Worm (Caenorhabditis elegans): ENCODE data around the gene K12H4.3.

- TF ChIP-seq snpc-4 (tag; optimal IDR thresholded peaks at IDR 0.05) (no peak), elt-3 (tag; optimal IDR thresholded peaks at IDR 0.05) (no peak)
These were observed 22.0 kb downstream of the K12H4.3 start for ce11 chrIII:8067798-8068197.

Measured in whole organism, L1 larva.